Worm (Caenorhabditis elegans) whole organism, L1 larva: ENCODE data around the gene swp-1.

ENCODE experiments used
- C16A3.4 ChIP-seq: fragments of 150-350 bp; optimal IDR thresholded peaks from 2 replicates; lab custom pipeline; 2014; ENCODE audit warnings: missing biosample characterization, missing genetic modification characterization
- alr-1 ChIP-seq: fragments of 200-800 bp; sonication (Bioruptor generic); optimal IDR thresholded peaks from 2 replicates; lab custom pipeline; 2018; ENCODE audit warnings: borderline replicate concordance, mild to moderate bottlenecking, missing genetic modification characterization, missing compliant biosample characterization
- ama-1 ChIP-seq: fragments of 150-350 bp; optimal IDR thresholded peaks from 2 replicates; lab custom pipeline; 2014
- ceh-8 ChIP-seq: fragments of 200-800 bp; sonication (Bioruptor generic); optimal IDR thresholded peaks from 2 replicates; lab custom pipeline; 2018; ENCODE audit warnings: mild to moderate bottlenecking, missing genetic modification characterization, moderate library complexity, missing compliant biosample characterization
- ceh-82 ChIP-seq, 3 experiments: fragments of 150-350 bp in 1 of 3; sonication (generic microtip) in 2 of 3; optimal IDR thresholded peaks; 2 replicates each; lab custom pipeline; 2014 to 2017; ENCODE audit warnings: missing biosample characterization in 3 of 3, missing genetic modification characterization in 3 of 3
- ceh-88 ChIP-seq: fragments of 200-800 bp; sonication (Bioruptor generic); IDR thresholded peaks from 2 replicates; pipeline ENCODE4 v1.3.6; 2022; ENCODE audit warnings: missing genetic modification characterization, missing compliant biosample characterization
- ceh-90 ChIP-seq: sonication (generic microtip); optimal IDR thresholded peaks from 2 replicates; lab custom pipeline; 2016; ENCODE audit warnings: missing genetic modification characterization, missing compliant biosample characterization
- ces-1 ChIP-seq: fragments of 150-350 bp; optimal IDR thresholded peaks from 2 replicates; lab custom pipeline; 2014; ENCODE audit warnings: missing biosample characterization, missing genetic modification reagents, missing genetic modification characterization
- dsc-1 ChIP-seq: sonication (generic microtip); optimal IDR thresholded peaks from 2 replicates; lab custom pipeline; 2016; ENCODE audit warnings: mild to moderate bottlenecking, missing genetic modification characterization, missing compliant biosample characterization
- efl-1 ChIP-seq, 4 experiments: fragments of 150-350 bp; optimal IDR thresholded peaks in 3 of 4; peaks in 1 of 4; 1 replicate in 1 of 4; 2 replicates in 3 of 4; lab custom pipeline; 2014; ENCODE audit warnings: missing biosample characterization in 2 of 4, missing genetic modification characterization in 2 of 4, missing genetic modification reagents in 2 of 4
- egl-13 ChIP-seq: sonication (generic microtip); optimal IDR thresholded peaks from 2 replicates; lab custom pipeline; 2016; ENCODE audit warnings: missing genotype, missing genetic modification reagents, missing genetic modification characterization, missing compliant biosample characterization
- elt-3 ChIP-seq, 6 experiments: fragments of 150-350 bp in 1 of 6; sonication (generic microtip); optimal IDR thresholded peaks; 2 replicates each; lab custom pipeline; 2017 to 2018; ENCODE audit warnings: missing biosample characterization in 6 of 6, missing genetic modification characterization in 6 of 6, inconsistent platforms in 1 of 6
- ets-5 ChIP-seq: fragments of 200-800 bp; sonication (Bioruptor generic); IDR thresholded peaks from 2 replicates; pipeline ENCODE4 v1.3.6; 2022; ENCODE audit warnings: missing genetic modification characterization, missing compliant biosample characterization
- fkh-10 ChIP-seq: sonication (generic microtip); optimal IDR thresholded peaks from 2 replicates; lab custom pipeline; 2017; ENCODE audit warnings: missing biosample characterization, missing genetic modification reagents, missing genetic modification characterization
- fkh-8 ChIP-seq: sonication (generic microtip); optimal IDR thresholded peaks from 2 replicates; lab custom pipeline; 2016; ENCODE audit warnings: mild to moderate bottlenecking, missing genetic modification characterization, missing compliant biosample characterization
- fos-1 ChIP-seq: fragments of 150-350 bp; optimal IDR thresholded peaks from 2 replicates; lab custom pipeline; 2014; ENCODE audit warnings: missing biosample characterization, missing genetic modification characterization
- grh-1 ChIP-seq: fragments of 200-800 bp; sonication (Bioruptor generic); IDR thresholded peaks from 2 replicates; pipeline ENCODE4 v1.3.6; 2022; ENCODE audit warnings: missing genetic modification reagents, missing genetic modification characterization, missing compliant biosample characterization
- hlh-17 ChIP-seq: fragments of 200-800 bp; sonication (Bioruptor generic); optimal IDR thresholded peaks from 2 replicates; lab custom pipeline; 2018; ENCODE audit warnings: missing genetic modification characterization, mild to moderate bottlenecking, missing compliant biosample characterization, moderate library complexity, borderline replicate concordance
- hlh-4 ChIP-seq: sonication (generic microtip); optimal IDR thresholded peaks from 2 replicates; lab custom pipeline; 2016; ENCODE audit warnings: mild to moderate bottlenecking, missing genetic modification characterization, missing compliant biosample characterization
- hpl-2 ChIP-seq: fragments of 150-350 bp; optimal IDR thresholded peaks from 2 replicates; lab custom pipeline; 2014; ENCODE audit warnings: missing biosample characterization, missing genetic modification reagents, missing genetic modification characterization
- lin-14 ChIP-seq: fragments of 200-800 bp; sonication (Bioruptor generic); optimal IDR thresholded peaks from 2 replicates; lab custom pipeline; 2018; ENCODE audit warnings: mild to moderate bottlenecking, missing genetic modification characterization, moderate library complexity, missing compliant biosample characterization
- lin-15B ChIP-seq: fragments of 150-350 bp; sonication (generic microtip); optimal IDR thresholded peaks from 3 replicates; lab custom pipeline; 2014; ENCODE audit warnings: missing biosample characterization, missing genetic modification characterization
- lir-3 ChIP-seq: sonication (generic microtip); optimal IDR thresholded peaks from 2 replicates; lab custom pipeline; 2016; ENCODE audit warnings: mild to moderate bottlenecking, missing genetic modification characterization, moderate library complexity, missing compliant biosample characterization; ENCODE audit not compliant: poor library complexity
- lsy-2 ChIP-seq, 2 experiments: fragments of 150-350 bp; optimal IDR thresholded peaks; 2 replicates each; lab custom pipeline; 2014; ENCODE audit warnings: missing biosample characterization in 2 of 2, missing genetic modification characterization in 2 of 2
- mab-9 ChIP-seq: fragments of 200-800 bp; sonication (Bioruptor generic); IDR thresholded peaks from 2 replicates; pipeline ENCODE4 v1.3.6; 2022; ENCODE audit warnings: missing genetic modification reagents, missing genetic modification characterization, missing compliant biosample characterization
- mdl-1 ChIP-seq, 2 experiments: fragments of 150-350 bp; optimal IDR thresholded peaks; 2 replicates each; lab custom pipeline; 2014 to 2017; ENCODE audit warnings: missing biosample characterization in 2 of 2, missing genetic modification characterization in 2 of 2, inconsistent platforms in 1 of 2
- mep-1 ChIP-seq: fragments of 150-350 bp; optimal IDR thresholded peaks from 2 replicates; lab custom pipeline; 2014; ENCODE audit warnings: missing biosample characterization, missing genetic modification characterization
- nhr-11 ChIP-seq: fragments of 150-350 bp; optimal IDR thresholded peaks from 2 replicates; lab custom pipeline; 2014; ENCODE audit warnings: missing biosample characterization, missing genetic modification characterization
- nhr-12 ChIP-seq: sonication (generic microtip); optimal IDR thresholded peaks from 2 replicates; lab custom pipeline; 2017; ENCODE audit warnings: missing biosample characterization, missing genetic modification characterization
- nhr-20 ChIP-seq: sonication (generic microtip); optimal IDR thresholded peaks from 2 replicates; lab custom pipeline; 2016; ENCODE audit warnings: mild to moderate bottlenecking, missing genetic modification characterization, missing compliant biosample characterization
- nhr-28 ChIP-seq: fragments of 150-350 bp; optimal IDR thresholded peaks from 2 replicates; lab custom pipeline; 2014; ENCODE audit warnings: missing biosample characterization, missing genetic modification characterization
- nhr-47 ChIP-seq: sonication (generic microtip); optimal IDR thresholded peaks from 2 replicates; lab custom pipeline; 2016; ENCODE audit warnings: mild to moderate bottlenecking, missing genetic modification characterization, moderate library complexity, missing compliant biosample characterization
- nhr-85 ChIP-seq: sonication (generic microtip); peaks from one replicate; lab custom pipeline; 2016; ENCODE audit warnings: missing genetic modification characterization, inconsistent platforms, missing compliant biosample characterization
- nhr-90 ChIP-seq: sonication (generic microtip); optimal IDR thresholded peaks from 2 replicates; lab custom pipeline; 2016; ENCODE audit warnings: mild to moderate bottlenecking, missing genetic modification characterization, missing compliant biosample characterization; ENCODE audit not compliant: poor library complexity
- pag-3 ChIP-seq: sonication (generic microtip); optimal IDR thresholded peaks from 2 replicates; lab custom pipeline; 2017; ENCODE audit warnings: missing genetic modification characterization, mild to moderate bottlenecking, missing compliant biosample characterization, antibody characterized with exemption, borderline replicate concordance; ENCODE audit not compliant: insufficient read depth
- pqm-1 ChIP-seq: sonication (generic microtip); optimal IDR thresholded peaks from 3 replicates; lab custom pipeline; 2017; ENCODE audit warnings: missing biosample characterization, missing genetic modification characterization
- rnt-1 ChIP-seq: sonication (generic microtip); optimal IDR thresholded peaks from 2 replicates; lab custom pipeline; 2016; ENCODE audit warnings: mild to moderate bottlenecking, missing genetic modification characterization, moderate library complexity, missing compliant biosample characterization
- skn-1 ChIP-seq: fragments of 150-350 bp; optimal IDR thresholded peaks from 2 replicates; lab custom pipeline; 2014; ENCODE audit warnings: missing biosample characterization, missing genetic modification characterization
- snpc-4 ChIP-seq: fragments of 150-350 bp; optimal IDR thresholded peaks from 2 replicates; lab custom pipeline; 2014; ENCODE audit warnings: missing biosample characterization, missing genetic modification characterization
- snu-23 ChIP-seq: sonication (generic microtip); optimal IDR thresholded peaks from 2 replicates; lab custom pipeline; 2016; ENCODE audit warnings: missing genetic modification characterization, missing compliant biosample characterization
- swsn-7 ChIP-seq: sonication (generic microtip); optimal IDR thresholded peaks from 2 replicates; lab custom pipeline; 2016; ENCODE audit warnings: missing genetic modification characterization, missing compliant biosample characterization
- tbx-2 ChIP-seq: sonication (generic microtip); optimal IDR thresholded peaks from 2 replicates; lab custom pipeline; 2016; ENCODE audit warnings: missing genetic modification characterization, missing compliant biosample characterization
- unc-62 ChIP-seq: fragments of 150-350 bp; optimal IDR thresholded peaks from 2 replicates; lab custom pipeline; 2014; ENCODE audit warnings: missing biosample characterization, missing genetic modification reagents, missing genetic modification characterization
- vab-15 ChIP-seq: sonication (generic microtip); optimal IDR thresholded peaks from 2 replicates; lab custom pipeline; 2017; ENCODE audit warnings: missing genotype, mild to moderate bottlenecking, missing genetic modification characterization, missing compliant biosample characterization
- xbp-1 ChIP-seq: sonication (generic microtip); optimal IDR thresholded peaks from 2 replicates; lab custom pipeline; 2016; ENCODE audit warnings: missing genetic modification characterization, missing compliant biosample characterization
- zip-4 ChIP-seq: fragments of 200-800 bp; sonication (Bioruptor generic); optimal IDR thresholded peaks from 2 replicates; lab custom pipeline; 2018; ENCODE audit warnings: mild to moderate bottlenecking, missing genetic modification characterization, moderate library complexity, missing compliant biosample characterization
- ztf-11 ChIP-seq, 2 experiments: sonication (generic microtip); optimal IDR thresholded peaks; 2 replicates each; lab custom pipeline; 2016 to 2017; ENCODE audit warnings: missing genetic modification characterization in 2 of 2, missing biosample characterization in 1 of 2, missing compliant biosample characterization in 1 of 2

Gene swp-1

ce11 chrIII:5692690-5693089 is 12.6 kb downstream of the swp-1 start, which contains the start of the genes abi-1 and arle-14 (continued):
- TF ChIP-seq ces-1 (no peak), lsy-2 (tag; optimal IDR thresholded peaks at IDR 0.05; lab: Kevin White, UChicago) (peak; percentile 3 to 30), lin-14 (GFP tag; lab: Kevin White, UChicago) (no peak), nhr-20 (tag; lab: Kevin White, UChicago) (no peak), nhr-85 (tag; lab: Kevin White, UChicago) (peak; percentile 37), tbx-2 (peak; percentile 2)

DNA sequence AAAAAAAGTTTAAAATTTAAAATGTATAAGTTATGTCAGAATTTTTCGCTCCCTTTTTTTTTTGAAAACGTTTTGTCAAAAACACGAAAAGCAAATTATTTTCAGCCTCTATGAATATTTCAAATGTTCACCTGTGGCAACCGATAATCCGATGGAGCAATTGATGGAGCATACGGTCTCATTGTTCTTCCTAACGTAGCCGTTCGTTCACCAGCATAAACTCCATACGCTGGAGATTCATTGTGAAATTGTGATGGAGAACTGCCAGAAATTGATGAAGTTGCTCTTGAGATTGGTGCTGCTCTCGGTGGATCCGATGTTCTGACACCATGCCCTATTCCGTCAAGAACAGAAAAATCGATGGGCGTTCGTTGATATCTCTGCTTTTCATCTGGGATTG is 13.5 kb downstream of the swp-1 start:
- TF ChIP-seq rnt-1 (no peak), nhr-85 (tag; lab: Kevin White, UChicago) (no peak), egl-13 (no peak), alr-1 (tag; lab: Kevin White, UChicago) (no peak), ceh-90 (tag; lab: Kevin White, UChicago) (no peak), nhr-12 (tag; lab: Kevin White, UChicago) (no peak), snu-23 (GFP tag; lab: Kevin White, UChicago) (no peak)

DNA sequence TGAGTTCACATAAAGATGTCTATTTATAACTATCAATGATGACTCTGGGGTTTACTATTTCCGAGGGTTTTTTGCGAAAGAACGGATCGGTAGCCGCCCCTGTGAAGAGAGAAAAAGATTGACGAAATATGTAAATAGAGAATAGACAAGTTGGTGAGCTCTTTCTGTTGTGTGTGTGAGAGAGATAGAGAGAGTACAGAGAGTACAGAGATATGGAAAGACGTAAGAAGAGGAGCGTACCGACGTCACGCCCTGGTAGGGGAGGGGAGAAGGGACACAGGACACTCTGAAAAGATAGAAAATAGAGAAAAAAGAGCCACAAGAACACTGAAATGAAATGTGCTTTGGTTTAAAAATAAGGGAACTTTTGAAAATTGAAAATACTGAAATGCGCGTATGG is 17.1 kb downstream of the swp-1 start:
- TF ChIP-seq hpl-2: no peak
- TF ChIP-seq dsc-1 (tag; lab: Kevin White, UChicago): no peak
- no peak for TF ChIP-seq nhr-28 (tag; lab: Kevin White, UChicago)
- TF ChIP-seq lsy-2 (tag; optimal IDR thresholded peaks at IDR 0.05; lab: Kevin White, UChicago): peak; percentile 22 to 67
- TF ChIP-seq ets-5 (GFP tag; lab: Robert Waterston, UW): no peak
- TF ChIP-seq lin-14 (GFP tag; lab: Kevin White, UChicago): peak; percentile 74
- peak; percentile 41 for TF ChIP-seq fkh-8
- TF ChIP-seq hlh-4 (tag; lab: Kevin White, UChicago): no peak
- TF ChIP-seq C16A3.4: peak; percentile 12
- no peak for TF ChIP-seq unc-62 (GFP tag; lab: Kevin White, UChicago)
- TF ChIP-seq ztf-11 (tag; optimal IDR thresholded peaks at IDR 0.05; lab: Kevin White, UChicago): peak in 1 of 2 experiments; percentile 30
- peak in 1 of 2 experiments; percentile 19 for TF ChIP-seq mdl-1 (tag; optimal IDR thresholded peaks at IDR 0.05; lab: Kevin White, UChicago)
- no peak for TF ChIP-seq ceh-88 (GFP tag; lab: Robert Waterston, UW)
- no peak for TF ChIP-seq vab-15
- no peak for TF ChIP-seq pag-3 (tag; lab: Kevin White, UChicago)
- TF ChIP-seq efl-1 (optimal IDR thresholded peaks at IDR 0.05; lab: Kevin White, UChicago): peak; percentile 29 to 30
- no peak for TF ChIP-seq efl-1 (GFP tag; optimal IDR thresholded peaks at IDR 0.05 in 1 of 2; lab: Kevin White, UChicago)
- TF ChIP-seq snpc-4: peak; percentile 1
- no peak for TF ChIP-seq lin-15B
- TF ChIP-seq alr-1 (tag; lab: Kevin White, UChicago): no peak
- peak; percentile 34 for TF ChIP-seq nhr-20 (tag; lab: Kevin White, UChicago)
- TF ChIP-seq nhr-47 (tag; lab: Kevin White, UChicago): peak; percentile 49
- peak; percentile 5 for TF ChIP-seq fkh-10
- TF ChIP-seq nhr-90 (tag; lab: Kevin White, UChicago): no peak
- TF ChIP-seq ces-1: no peak
- TF ChIP-seq xbp-1: peak; percentile 13
- TF ChIP-seq pqm-1: no peak
- peak; percentile 43 for TF ChIP-seq rnt-1
- TF ChIP-seq ama-1 (lab: Kevin White, UChicago): no peak
- peak; percentile 55 for TF ChIP-seq mep-1 (tag; lab: Kevin White, UChicago)
- peak; percentile 33 for TF ChIP-seq fos-1 (tag; lab: Kevin White, UChicago)
- peak; percentile 47 for TF ChIP-seq swsn-7 (tag; lab: Kevin White, UChicago)
- peak; percentile 55 for TF ChIP-seq snu-23 (GFP tag; lab: Kevin White, UChicago)
- no peak for TF ChIP-seq elt-3 (tag; optimal IDR thresholded peaks at IDR 0.05; lab: Kevin White, UChicago)
- TF ChIP-seq mab-9: no peak
- no peak for TF ChIP-seq ceh-8
- peak in 2 of 3 experiments; percentile 47 to 64 for TF ChIP-seq ceh-82 (tag; optimal IDR thresholded peaks at IDR 0.05; lab: Kevin White, UChicago)
- TF ChIP-seq lir-3 (tag; lab: Kevin White, UChicago): no peak
- peak; percentile 35 for TF ChIP-seq skn-1 (tag; lab: Kevin White, UChicago)
- TF ChIP-seq grh-1 (GFP tag; lab: Robert Waterston, UW): no peak
- TF ChIP-seq nhr-11 (tag; lab: Kevin White, UChicago): no peak
- no peak for TF ChIP-seq hlh-17 (GFP tag; lab: Kevin White, UChicago)
- peak; percentile 42 for TF ChIP-seq tbx-2
- no peak for TF ChIP-seq zip-4 (GFP tag; lab: Kevin White, UChicago)
